Worm (Caenorhabditis elegans) whole organism, L4/young adult: ENCODE data around the gene syd-1.

Source experiments
- W03F9.2 ChIP-seq: fragments of 150-350 bp; optimal IDR thresholded peaks from 2 replicates; lab custom pipeline; 2014; ENCODE audit warnings: missing biosample characterization, missing genetic modification characterization
- him-1 ChIP-seq: sonication (generic microtip); optimal IDR thresholded peaks from 2 replicates; lab custom pipeline; 2016; ENCODE audit warnings: missing genotype, missing genetic modification reagents, missing genetic modification characterization, missing compliant biosample characterization

DNA sequence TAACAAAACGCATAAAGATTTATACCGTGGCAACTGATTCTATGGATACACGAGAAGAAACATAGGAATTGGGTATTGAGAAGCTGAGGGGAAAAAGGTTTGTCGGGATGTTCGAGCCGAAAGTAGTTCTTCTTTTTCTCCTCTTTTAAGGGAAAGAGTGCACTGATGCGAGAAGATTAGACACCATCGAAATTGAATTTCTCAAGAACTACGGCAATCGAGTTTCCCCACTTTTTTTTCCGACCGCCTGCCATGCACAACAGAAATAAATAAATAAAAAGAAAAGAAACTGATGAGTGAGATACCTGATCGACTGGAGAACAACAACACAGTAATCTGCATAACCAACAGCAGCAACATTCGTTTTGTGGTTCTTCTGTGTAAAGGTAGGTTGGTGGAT, 450 bp downstream of the syd-1 start:
- no peak for TF ChIP-seq him-1
- no peak for TF ChIP-seq W03F9.2
